Fruit fly (Drosophila melanogaster): ENCODE data around the gene CG2162.

Gene CG2162

dm6 chr3L:3078398-3079155 lies 43.6 kb downstream of the CG2162 start (continued):
- TF ChIP-seq lov (optimal IDR thresholded peaks at IDR 0.05), result no peak
- TF ChIP-seq lov (GFP tag; IDR thresholded peaks at IDR 0.05), result no peak
- no peak for TF ChIP-seq pb (GFP tag; optimal IDR thresholded peaks at IDR 0.05)
- TF ChIP-seq ranshi (GFP tag; IDR thresholded peaks at IDR 0.05), result peak; percentile 19; the same call in 1 of the 2 replicates
- no peak for TF ChIP-seq CG11085 (GFP tag; IDR thresholded peaks at IDR 0.05)
- TF ChIP-seq prd (optimal IDR thresholded peaks at IDR 0.05), result no peak
- TF ChIP-seq prd (GFP tag; IDR thresholded peaks at IDR 0.05), result peak; percentile 25; the same call in 1 of the 3 replicates
- TF ChIP-seq MESR4 (GFP tag; optimal IDR thresholded peaks at IDR 0.05), result no peak
- no peak for TF ChIP-seq TFAM (GFP tag; optimal IDR thresholded peaks at IDR 0.05)
- TF ChIP-seq tap (tag; optimal IDR thresholded peaks at IDR 0.05), result peak; percentile 8
- no peak for TF ChIP-seq CG6689 (GFP tag; IDR thresholded peaks at IDR 0.05)
- no peak for TF ChIP-seq nerfin-2 (GFP tag; IDR thresholded peaks at IDR 0.05; ENCODE audit: partially characterized antibody)
- no peak for TF ChIP-seq Ets97D (GFP tag; optimal IDR thresholded peaks at IDR 0.05)
- TF ChIP-seq salm (tag; optimal IDR thresholded peaks at IDR 0.05), result peak; percentile 24
- TF ChIP-seq btn (GFP tag; optimal IDR thresholded peaks at IDR 0.05), result no peak
- no peak for TF ChIP-seq CG13123 (GFP tag; optimal IDR thresholded peaks at IDR 0.05)
- peak; percentile 38; the same call in 1 of the 2 replicates for TF ChIP-seq CG10321 (GFP tag; IDR thresholded peaks at IDR 0.05)
- no peak for TF ChIP-seq disco-r (GFP tag; optimal IDR thresholded peaks at IDR 0.05)
- no peak for TF ChIP-seq fru (optimal IDR thresholded peaks at IDR 0.05)
- TF ChIP-seq mirr (GFP tag; optimal IDR thresholded peaks at IDR 0.05), result peak; percentile 89
- no peak for TF ChIP-seq CG2129 (GFP tag; IDR thresholded peaks at IDR 0.05; ENCODE audit: partially characterized antibody)
- no peak for TF ChIP-seq ash1 (GFP tag; optimal IDR thresholded peaks at IDR 0.05)
- TF ChIP-seq Optix (GFP tag; IDR thresholded peaks at IDR 0.05), result no peak
- TF ChIP-seq H15 (GFP tag; IDR thresholded peaks at IDR 0.05), result no peak
- peak; percentile 42 for TF ChIP-seq CG3995 (GFP tag; optimal IDR thresholded peaks at IDR 0.05)
- TF ChIP-seq Ets65A (GFP tag), result no peak
- no peak for TF ChIP-seq Camta (GFP tag; optimal IDR thresholded peaks at IDR 0.05)
- no peak for TF ChIP-seq CG1832 (GFP tag; optimal IDR thresholded peaks at IDR 0.05)
- peak; percentile 38 for TF ChIP-seq Rfx (GFP tag; IDR thresholded peaks at IDR 0.05)
- no peak for TF ChIP-seq CG3847 (GFP tag; IDR thresholded peaks at IDR 0.05)
- peak; percentile 69 for TF ChIP-seq Hmr (GFP tag; optimal IDR thresholded peaks at IDR 0.05)
- TF ChIP-seq CG32772 (GFP tag; IDR thresholded peaks at IDR 0.05), result 0 out of 2 replicates have a peak, but pooled peaks have one; percentile 23
- TF ChIP-seq HmgZ (tag; optimal IDR thresholded peaks at IDR 0.05), result peak; percentile 16
- no peak for TF ChIP-seq gcm (GFP tag; optimal IDR thresholded peaks at IDR 0.05)
- no peak for TF ChIP-seq CG1024 (GFP tag; IDR thresholded peaks at IDR 0.05)
- no peak for TF ChIP-seq slp2 (GFP tag; optimal IDR thresholded peaks at IDR 0.05)
- no peak for TF ChIP-seq bab2 (GFP tag; optimal IDR thresholded peaks at IDR 0.05)
- no peak for TF ChIP-seq hbn (GFP tag; IDR thresholded peaks at IDR 0.05; ENCODE audit: partially characterized antibody)
- no peak for TF ChIP-seq CkIIα-i1 (GFP tag; IDR thresholded peaks at IDR 0.05)
- TF ChIP-seq pho (GFP tag; optimal IDR thresholded peaks at IDR 0.05), result no peak
- no peak for TF ChIP-seq repo (GFP tag; optimal IDR thresholded peaks at IDR 0.05)
- no peak for TF ChIP-seq NK7.1 (GFP tag; optimal IDR thresholded peaks at IDR 0.05)
- peak; percentile 80 for TF ChIP-seq wek (GFP tag; optimal IDR thresholded peaks at IDR 0.05)
- TF ChIP-seq vfl (GFP tag; optimal IDR thresholded peaks at IDR 0.05), result no peak
- TF ChIP-seq Lim3 (GFP tag; IDR thresholded peaks at IDR 0.05), result no peak
- TF ChIP-seq bcd (GFP tag; optimal IDR thresholded peaks at IDR 0.05), result peak; percentile 36
- 0 out of 2 replicates have a peak, but pooled peaks have one; percentile 12 for TF ChIP-seq CG32767 (GFP tag; IDR thresholded peaks at IDR 0.05)
- no peak for TF ChIP-seq CG8281 (tag; optimal IDR thresholded peaks at IDR 0.05)
- no peak for TF ChIP-seq CG1602 (GFP tag; optimal IDR thresholded peaks at IDR 0.05)
- TF ChIP-seq CG11398 (GFP tag; optimal IDR thresholded peaks at IDR 0.05), result no peak
- no peak for TF ChIP-seq CG8359 (GFP tag; optimal IDR thresholded peaks at IDR 0.05; ENCODE audit: borderline replicate concordance)
